Fruit fly (Drosophila melanogaster) whole organism, embryonic: ENCODE results near the gene Sap130.

Experiments used
- Aef1 ChIP-seq: fragments of 200-800 bp; sonication (Bioruptor generic); IDR thresholded peaks from 3 replicates; pipeline ENCODE4 v1.3.6; 2022; ENCODE audit warnings: missing biosample characterization, missing genetic modification characterization
- Bteb2 ChIP-seq: fragments of 200-800 bp; sonication (Bioruptor generic); optimal IDR thresholded peaks from 2 replicates; lab custom pipeline; 2016; ENCODE audit warnings: missing biosample characterization, missing genetic modification characterization
- CG10321 ChIP-seq: fragments of 200-800 bp; sonication (Bioruptor generic); IDR thresholded peaks from 2 replicates; pipeline ENCODE4 v1.3.6; 2022; ENCODE audit warnings: missing biosample characterization, missing genetic modification characterization
- CG10366 ChIP-seq: fragments of 200-800 bp; sonication (Bioruptor generic); IDR thresholded peaks from 2 replicates; pipeline ENCODE4 v1.3.6; 2022; ENCODE audit warnings: missing biosample characterization, missing genetic modification characterization
- CG12744 ChIP-seq: fragments of 200-800 bp; sonication (Bioruptor generic); optimal IDR thresholded peaks from 2 replicates; lab custom pipeline; 2016; ENCODE audit warnings: missing biosample characterization, missing genetic modification characterization
- CG13894 ChIP-seq: fragments of 200-800 bp; sonication (Bioruptor generic); optimal IDR thresholded peaks from 3 replicates; lab custom pipeline; 2018; ENCODE audit warnings: missing biosample characterization, mild to moderate bottlenecking, missing genetic modification characterization, moderate library complexity
- CG14441 ChIP-seq: fragments of 200-800 bp; sonication (Bioruptor generic); IDR thresholded peaks from 2 replicates; pipeline ENCODE4 v1.3.6; 2022; ENCODE audit warnings: missing biosample characterization, missing genetic modification characterization
- CG1602 ChIP-seq: fragments of 200-800 bp; sonication (Bioruptor generic); optimal IDR thresholded peaks from 3 replicates; lab custom pipeline; 2016; ENCODE audit warnings: missing biosample characterization, missing genetic modification characterization
- CG16779 ChIP-seq: fragments of 200-800 bp; sonication (Bioruptor generic); IDR thresholded peaks from 2 replicates; pipeline ENCODE4 v1.3.6; 2022; ENCODE audit warnings: missing biosample characterization, missing genetic modification characterization
- CG16815 ChIP-seq: fragments of 200-800 bp; sonication (Bioruptor generic); optimal IDR thresholded peaks from 3 replicates; lab custom pipeline; 2017; ENCODE audit warnings: missing biosample characterization, mild to moderate bottlenecking, missing genetic modification characterization
- CG17359 ChIP-seq: fragments of 200-800 bp; sonication (Bioruptor generic); optimal IDR thresholded peaks from 3 replicates; lab custom pipeline; 2018; ENCODE audit warnings: missing biosample characterization, mild to moderate bottlenecking, missing genetic modification characterization, moderate library complexity
- CG17568 ChIP-seq: fragments of 200-800 bp; sonication (Bioruptor generic); optimal IDR thresholded peaks from 2 replicates; lab custom pipeline; 2018; ENCODE audit warnings: missing biosample characterization, mild to moderate bottlenecking, missing genetic modification characterization, moderate library complexity
- CG17612 ChIP-seq: fragments of 200-800 bp; sonication (Bioruptor generic); IDR thresholded peaks from 2 replicates; pipeline ENCODE4 v1.3.6; 2022; ENCODE audit warnings: missing biosample characterization, missing genetic modification characterization
- CG17802 ChIP-seq: fragments of 200-800 bp; sonication (Bioruptor generic); optimal IDR thresholded peaks from 2 replicates; lab custom pipeline; 2018; ENCODE audit warnings: missing biosample characterization, mild to moderate bottlenecking, missing genetic modification characterization, moderate library complexity
- CG18476 ChIP-seq: fragments of 200-800 bp; sonication (Bioruptor generic); optimal IDR thresholded peaks from 2 replicates; lab custom pipeline; 2016; ENCODE audit warnings: missing biosample characterization, mild to moderate bottlenecking, missing genetic modification characterization
- CG2116 ChIP-seq: fragments of 200-800 bp; sonication (Bioruptor generic); optimal IDR thresholded peaks from 3 replicates; lab custom pipeline; 2018; ENCODE audit warnings: missing biosample characterization, mild to moderate bottlenecking, missing genetic modification characterization
- CG2875 ChIP-seq: fragments of 200-800 bp; sonication (Bioruptor generic); optimal IDR thresholded peaks from 2 replicates; lab custom pipeline; 2017; ENCODE audit warnings: missing biosample characterization, mild to moderate bottlenecking, missing genetic modification characterization, missing genetic modification reagents
- CG3407 ChIP-seq: fragments of 200-800 bp; sonication (Bioruptor generic); optimal IDR thresholded peaks from 2 replicates; lab custom pipeline; 2018; ENCODE audit warnings: missing biosample characterization, mild to moderate bottlenecking, missing genetic modification characterization
- CG34224 ChIP-seq: fragments of 200-800 bp; sonication (Bioruptor generic); IDR thresholded peaks from 3 replicates; pipeline ENCODE4 v1.3.6; 2022; ENCODE audit warnings: missing biosample characterization, missing genetic modification characterization; ENCODE audit not compliant: partially characterized antibody
- CG4404 ChIP-seq: fragments of 200-800 bp; sonication (Bioruptor generic); IDR thresholded peaks from 2 replicates; pipeline ENCODE4 v1.3.6; 2022; ENCODE audit warnings: missing biosample characterization, missing genetic modification characterization
- CG6272 ChIP-seq: fragments of 200-800 bp; sonication (Bioruptor generic); IDR thresholded peaks from 2 replicates; pipeline ENCODE4 v1.3.6; 2022; ENCODE audit warnings: missing biosample characterization, missing genetic modification characterization
- CG6854 ChIP-seq: fragments of 200-800 bp; sonication (Bioruptor generic); optimal IDR thresholded peaks from 3 replicates; lab custom pipeline; 2017; ENCODE audit warnings: missing biosample characterization, mild to moderate bottlenecking, missing genetic modification characterization
- CG7357 ChIP-seq: fragments of 200-800 bp; sonication (Bioruptor generic); IDR thresholded peaks from 3 replicates; pipeline ENCODE4 v1.3.6; 2022; ENCODE audit warnings: missing biosample characterization, missing genetic modification characterization
- CG9215 ChIP-seq: fragments of 200-800 bp; sonication (Bioruptor generic); IDR thresholded peaks from 2 replicates; pipeline ENCODE4 v1.3.6; 2022; ENCODE audit warnings: missing biosample characterization, missing genetic modification characterization
- CG9817 ChIP-seq: fragments of 200-800 bp; sonication (Bioruptor generic); optimal IDR thresholded peaks from 2 replicates; lab custom pipeline; 2018; ENCODE audit warnings: missing biosample characterization, mild to moderate bottlenecking, missing genetic modification characterization, moderate library complexity
- Dad ChIP-seq: fragments of 200-800 bp; sonication (Bioruptor generic); optimal IDR thresholded peaks from 3 replicates; lab custom pipeline; 2016; ENCODE audit warnings: missing biosample characterization, missing genetic modification characterization
- Eip74EF ChIP-seq, 2 experiments: fragments of 200-800 bp in 1 of 2; fragments of >200 bp in 1 of 2; sonication (Bioruptor generic) in 1 of 2; optimal IDR thresholded peaks; 2 replicates each; lab custom pipeline; 2017 to 2019; ENCODE audit warnings: missing biosample characterization in 2 of 2, missing genetic modification characterization in 2 of 2, mild to moderate bottlenecking in 1 of 2, moderate library complexity in 1 of 2
- Hsf ChIP-seq: fragments of 200-800 bp; sonication (Bioruptor generic); optimal IDR thresholded peaks from 3 replicates; lab custom pipeline; 2016; ENCODE audit warnings: missing biosample characterization, missing genetic modification characterization
- Mad ChIP-seq: fragments of 200-800 bp; sonication (Bioruptor generic); optimal IDR thresholded peaks from 2 replicates; lab custom pipeline; 2016; ENCODE audit warnings: missing biosample characterization, missing genetic modification characterization
- Myb ChIP-seq: fragments of 200-800 bp; sonication (Bioruptor generic); optimal IDR thresholded peaks from 2 replicates; lab custom pipeline; 2016; ENCODE audit warnings: missing biosample characterization, missing genetic modification characterization
- NC2α ChIP-seq: fragments of 200-800 bp; sonication (Bioruptor generic); optimal IDR thresholded peaks from 2 replicates; lab custom pipeline; 2016; ENCODE audit warnings: missing biosample characterization, missing genetic modification characterization
- NC2β ChIP-seq: fragments of 200-800 bp; sonication (Bioruptor generic); optimal IDR thresholded peaks from 2 replicates; lab custom pipeline; 2016; ENCODE audit warnings: missing biosample characterization, missing genetic modification characterization
- Nf-YB ChIP-seq: fragments of 200-800 bp; sonication (Bioruptor generic); optimal IDR thresholded peaks from 3 replicates; lab custom pipeline; 2019; ENCODE audit warnings: missing biosample characterization, mild to moderate bottlenecking, missing genetic modification characterization, moderate library complexity
- NfI ChIP-seq: fragments of 200-800 bp; sonication (Bioruptor generic); optimal IDR thresholded peaks from 3 replicates; lab custom pipeline; 2018; ENCODE audit warnings: missing biosample characterization, mild to moderate bottlenecking, missing genetic modification characterization, moderate library complexity
- Xbp1 ChIP-seq: fragments of 200-800 bp; sonication (Bioruptor generic); optimal IDR thresholded peaks from 3 replicates; lab custom pipeline; 2016; ENCODE audit warnings: missing biosample characterization, mild to moderate bottlenecking, missing genetic modification characterization
- YL-1 ChIP-seq: fragments of 200-800 bp; sonication (Bioruptor generic); optimal IDR thresholded peaks from 3 replicates; lab custom pipeline; 2017; ENCODE audit warnings: missing biosample characterization, mild to moderate bottlenecking, missing genetic modification characterization
- aop ChIP-seq: fragments of 200-800 bp; sonication (Bioruptor generic); IDR thresholded peaks from 2 replicates; pipeline ENCODE4 v1.3.6; 2022; ENCODE audit warnings: missing biosample characterization, missing genetic modification characterization
- ash1 ChIP-seq: fragments of 200-800 bp; sonication (Bioruptor generic); optimal IDR thresholded peaks from 2 replicates; lab custom pipeline; 2018; ENCODE audit warnings: missing biosample characterization, mild to moderate bottlenecking, missing genetic modification characterization
- h ChIP-seq: fragments of >200 bp; optimal IDR thresholded peaks from 2 replicates; lab custom pipeline; 2017
- hb ChIP-seq: fragments of 200-800 bp; sonication (Bioruptor generic); IDR thresholded peaks from 3 replicates; pipeline ENCODE4 v1.3.6; 2022; ENCODE audit warnings: missing biosample characterization, missing genetic modification characterization; ENCODE audit not compliant: partially characterized antibody
- hkb ChIP-seq, 2 experiments: fragments of 200-800 bp in 1 of 2; fragments of >200 bp in 1 of 2; sonication (Bioruptor generic) in 1 of 2; IDR thresholded peaks in 1 of 2; optimal IDR thresholded peaks in 1 of 2; 2 replicates each; pipeline versions ENCODE4 v1.3.6 to Lab custom; 2017 to 2022; ENCODE audit warnings: missing biosample characterization in 1 of 2, missing genetic modification characterization in 1 of 2
- kah ChIP-seq: fragments of 200-800 bp; sonication (Bioruptor generic); optimal IDR thresholded peaks from 2 replicates; lab custom pipeline; 2018; ENCODE audit warnings: missing biosample characterization, mild to moderate bottlenecking, missing genetic modification characterization
- kni ChIP-seq: fragments of 200-800 bp; sonication (Bioruptor generic); optimal IDR thresholded peaks from 3 replicates; lab custom pipeline; 2017; ENCODE audit warnings: mild to moderate bottlenecking, missing biosample characterization, missing genetic modification reagents, missing genetic modification characterization
- pho ChIP-seq: fragments of 200-800 bp; sonication (Bioruptor generic); optimal IDR thresholded peaks from 2 replicates; lab custom pipeline; 2016; ENCODE audit warnings: missing biosample characterization, missing genetic modification characterization
- phol ChIP-seq: fragments of 200-800 bp; sonication (Bioruptor generic); optimal IDR thresholded peaks from 3 replicates; lab custom pipeline; 2018; ENCODE audit warnings: missing biosample characterization, mild to moderate bottlenecking, missing genetic modification characterization, moderate library complexity
- pros ChIP-seq: fragments of 200-800 bp; sonication (Bioruptor generic); optimal IDR thresholded peaks from 3 replicates; lab custom pipeline; 2019; ENCODE audit warnings: missing biosample characterization, mild to moderate bottlenecking, missing genetic modification characterization, moderate library complexity
- salm ChIP-seq: fragments of 200-800 bp; sonication (Bioruptor generic); optimal IDR thresholded peaks from 2 replicates; lab custom pipeline; 2018; ENCODE audit warnings: missing biosample characterization, mild to moderate bottlenecking, missing genetic modification characterization
- schlank ChIP-seq: fragments of 200-800 bp; sonication (Bioruptor generic); optimal IDR thresholded peaks from 2 replicates; lab custom pipeline; 2018; ENCODE audit warnings: missing biosample characterization, mild to moderate bottlenecking, missing genetic modification characterization
- vnd ChIP-seq: fragments of 200-800 bp; sonication (Bioruptor generic); IDR thresholded peaks from 3 replicates; pipeline ENCODE4 v1.3.6; 2022; ENCODE audit warnings: missing biosample characterization, missing genetic modification characterization; ENCODE audit not compliant: partially characterized antibody
- wor ChIP-seq: fragments of 200-800 bp; sonication (Bioruptor generic); IDR thresholded peaks from 2 replicates; pipeline ENCODE4 v1.3.6; 2022; ENCODE audit warnings: missing biosample characterization, missing genetic modification characterization
- yki ChIP-seq: fragments of >200 bp; optimal IDR thresholded peaks from 3 replicates; lab custom pipeline; 2018

Sap130 gene

DNA sequence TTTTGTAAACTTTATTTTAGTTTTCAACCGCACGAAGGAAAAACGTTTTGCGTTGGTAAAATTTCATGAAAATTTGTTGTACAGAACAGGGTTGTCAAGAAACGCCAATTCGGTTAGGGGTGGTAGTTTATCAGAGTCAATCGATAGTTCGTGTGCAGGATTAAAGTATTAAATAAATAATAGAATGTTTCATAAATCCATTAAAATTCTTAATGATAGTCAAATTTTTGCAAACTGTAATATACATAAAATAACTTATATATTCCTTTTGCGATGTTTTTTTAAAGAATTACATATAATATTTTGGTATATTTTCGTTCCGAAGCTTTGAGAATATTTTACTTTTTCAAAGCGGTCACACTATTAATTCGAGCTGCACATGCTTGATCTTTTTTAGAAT, 8.2 kb downstream of the Sap130 start, which contains the start of the genes Sf3a2 and CG42588 (continued):
- no peak for TF ChIP-seq pros (GFP tag; lab: Kevin White, UChicago)
- TF ChIP-seq kah (GFP tag; lab: Kevin White, UChicago) = no peak
- no peak for TF ChIP-seq CG13894 (tag; lab: Kevin White, UChicago)
- TF ChIP-seq kni (GFP tag; lab: Kevin White, UChicago) = no peak
- peak; percentile 83 for TF ChIP-seq CG2116 (GFP tag; lab: Kevin White, UChicago)
- TF ChIP-seq NfI (GFP tag; lab: Kevin White, UChicago) = no peak
- peak; percentile 45 for TF ChIP-seq Dad (GFP tag; lab: Kevin White, UChicago)
- TF ChIP-seq CG16815 (GFP tag; lab: Kevin White, UChicago) = peak; percentile 44
- no peak for TF ChIP-seq CG10321
- TF ChIP-seq CG7357 (GFP tag; lab: Robert Waterston, UW) = no peak
- TF ChIP-seq CG34224 (GFP tag; lab: Robert Waterston, UW) = peak; percentile 74
- peak; percentile 1 for TF ChIP-seq Myb (GFP tag; lab: Kevin White, UChicago)
- TF ChIP-seq CG4404 (GFP tag; lab: Robert Waterston, UW) = peak; percentile 68
- TF ChIP-seq CG10366 (GFP tag; lab: Robert Waterston, UW) = no peak; the same call in 1 of the 2 replicates
- TF ChIP-seq hkb (optimal IDR thresholded peaks at IDR 0.05; lab: Kevin White, UChicago) = no peak
- no peak for TF ChIP-seq hkb (GFP tag; IDR thresholded peaks at IDR 0.05; lab: Robert Waterston, UW)
- peak; percentile 64 for TF ChIP-seq pho (GFP tag; lab: Kevin White, UChicago)
- TF ChIP-seq NC2β (GFP tag; lab: Kevin White, UChicago) = no peak
- peak; percentile 84; the same call in 2 of the 3 replicates for TF ChIP-seq Aef1 (GFP tag; lab: Robert Waterston, UW)
- peak; percentile 48 for TF ChIP-seq CG17359 (tag; lab: Kevin White, UChicago)
- TF ChIP-seq CG17802 (tag; lab: Kevin White, UChicago) = no peak
- TF ChIP-seq Xbp1 = peak; percentile 81
- no peak for TF ChIP-seq CG6854
- peak; percentile 39 for TF ChIP-seq CG18476 (GFP tag; lab: Kevin White, UChicago)
- no peak for TF ChIP-seq wor (GFP tag; lab: Robert Waterston, UW)
- TF ChIP-seq Bteb2 = no peak
- TF ChIP-seq CG14441 (GFP tag; lab: Robert Waterston, UW) = peak; percentile 57
- TF ChIP-seq Eip74EF (GFP tag; optimal IDR thresholded peaks at IDR 0.05; lab: Kevin White, UChicago) = no peak
- peak; percentile 17 for TF ChIP-seq NC2α (GFP tag; lab: Kevin White, UChicago)
- peak; percentile 71; the same call in 1 of the 2 replicates for TF ChIP-seq CG9215 (GFP tag; lab: Robert Waterston, UW)
- TF ChIP-seq YL-1 = peak; percentile 85
- peak; percentile 76 for TF ChIP-seq phol (tag; lab: Kevin White, UChicago)
- TF ChIP-seq vnd = peak; percentile 68
- TF ChIP-seq CG12744 (GFP tag; lab: Kevin White, UChicago) = no peak
- TF ChIP-seq yki = no peak
- TF ChIP-seq Mad (GFP tag; lab: Kevin White, UChicago) = peak; percentile 21
- no peak for TF ChIP-seq CG17568 (GFP tag; lab: Kevin White, UChicago)
- TF ChIP-seq CG6272 (GFP tag; lab: Robert Waterston, UW) = no peak; the same call in 1 of the 2 replicates
- peak; percentile 73 for TF ChIP-seq Hsf (GFP tag; lab: Kevin White, UChicago)
- TF ChIP-seq ash1 (GFP tag; lab: Kevin White, UChicago) = no peak
- TF ChIP-seq hb (GFP tag; lab: Robert Waterston, UW) = peak; percentile 64; the same call in 2 of the 3 replicates
- no peak for TF ChIP-seq CG3407 (GFP tag; lab: Kevin White, UChicago)
- no peak for TF ChIP-seq CG2875 (GFP tag; lab: Kevin White, UChicago)
- peak; percentile 29 for TF ChIP-seq CG9817 (tag; lab: Kevin White, UChicago)
- no peak for TF ChIP-seq h (lab: Kevin White, UChicago)
- TF ChIP-seq aop = no peak
- TF ChIP-seq salm (tag; lab: Kevin White, UChicago) = no peak
- TF ChIP-seq Nf-YB (GFP tag; lab: Kevin White, UChicago) = peak; percentile 2
- TF ChIP-seq CG16779 (GFP tag; lab: Robert Waterston, UW) = no peak
- no peak for TF ChIP-seq CG17612 (GFP tag; lab: Robert Waterston, UW)
- TF ChIP-seq schlank (tag; lab: Kevin White, UChicago) = no peak
- TF ChIP-seq CG1602 (GFP tag; lab: Kevin White, UChicago) = peak; percentile 79
